Worm (Caenorhabditis elegans) whole organism, L3 larva: ENCODE measurements around the gene clc-9.
"Not testable (repeated sequence)": the region's sequence is repeated elsewhere in the genome, so short reads cannot be mapped to it uniquely, and the experiment has no call there.

Experiments used
- aly-2 ChIP-seq: fragments of 150-350 bp; optimal IDR thresholded peaks from 2 replicates; lab custom pipeline; 2014; ENCODE audit warnings: missing biosample characterization, missing genetic modification characterization
- ama-1 ChIP-seq: fragments of 150-350 bp; optimal IDR thresholded peaks from 2 replicates; lab custom pipeline; 2018
- elt-1 ChIP-seq: fragments of 150-350 bp; optimal IDR thresholded peaks from 2 replicates; lab custom pipeline; 2014; ENCODE audit warnings: missing biosample characterization, missing genetic modification characterization
- elt-2 ChIP-seq: sonication (generic microtip); optimal IDR thresholded peaks from 2 replicates; lab custom pipeline; 2016; ENCODE audit warnings: missing genetic modification reagents, mild to moderate bottlenecking, missing genetic modification characterization, missing compliant biosample characterization
- nhr-12 ChIP-seq: fragments of 150-350 bp; optimal IDR thresholded peaks from 2 replicates; lab custom pipeline; 2014; ENCODE audit warnings: missing biosample characterization, missing genetic modification characterization
- nhr-28 ChIP-seq: fragments of 150-350 bp; optimal IDR thresholded peaks from 2 replicates; lab custom pipeline; 2014; ENCODE audit warnings: missing biosample characterization, missing genetic modification characterization
- nhr-76 ChIP-seq: fragments of 150-350 bp; sonication (generic microtip); optimal IDR thresholded peaks from 5 replicates; lab custom pipeline; 2014; ENCODE audit warnings: missing biosample characterization, missing genetic modification characterization
- nhr-77 ChIP-seq: fragments of 150-350 bp; optimal IDR thresholded peaks from 2 replicates; lab custom pipeline; 2014; ENCODE audit warnings: missing biosample characterization, missing genetic modification characterization
- pha-4 ChIP-seq: fragments of 150-350 bp; optimal IDR thresholded peaks from 2 replicates; lab custom pipeline; 2014; ENCODE audit warnings: missing biosample characterization, missing genetic modification reagents, missing genetic modification characterization
- skn-1 ChIP-seq: fragments of 150-350 bp; optimal IDR thresholded peaks from 2 replicates; lab custom pipeline; 2014; ENCODE audit warnings: missing biosample characterization, missing genetic modification characterization
- snpc-4 ChIP-seq: fragments of 150-350 bp; optimal IDR thresholded peaks from 2 replicates; lab custom pipeline; 2014; ENCODE audit warnings: missing biosample characterization, missing genetic modification characterization
- ztf-11 ChIP-seq: fragments of 150-350 bp; optimal IDR thresholded peaks from 2 replicates; lab custom pipeline; 2014; ENCODE audit warnings: missing biosample characterization, missing genetic modification characterization

ce11 chrIV:11070895-11071294, 41.8 kb upstream of the clc-9 start:
- not testable (repeated sequence) for TF ChIP-seq elt-1; skn-1 (tag; lab: Kevin White, UChicago); aly-2 (tag; lab: Kevin White, UChicago); pha-4 (tag; lab: Kevin White, UChicago); snpc-4 (tag; lab: Kevin White, UChicago); nhr-28; ama-1 (lab: Kevin White, UChicago); elt-2 (tag; lab: Kevin White, UChicago); ztf-11; nhr-77; nhr-12; nhr-76 (tag; lab: Kevin White, UChicago)
